Fruit fly (Drosophila melanogaster) whole organism, embryonic: ENCODE measurements around the gene CG46308.

ENCODE experiments used
- CG10431 ChIP-seq: fragments of 200-800 bp; sonication (Bioruptor generic); optimal IDR thresholded peaks from 3 replicates; lab custom pipeline; 2018; ENCODE audit warnings: missing biosample characterization, mild to moderate bottlenecking, missing genetic modification characterization
- CG10565 ChIP-seq: fragments of 200-800 bp; sonication (Bioruptor generic); optimal IDR thresholded peaks from 3 replicates; lab custom pipeline; 2016; ENCODE audit warnings: missing biosample characterization, mild to moderate bottlenecking, missing genetic modification characterization
- CG11398 ChIP-seq: fragments of 200-800 bp; sonication (Bioruptor generic); optimal IDR thresholded peaks from 2 replicates; lab custom pipeline; 2016; ENCODE audit warnings: missing biosample characterization, missing genetic modification characterization
- CG11560 ChIP-seq: fragments of 200-800 bp; sonication (Bioruptor generic); IDR thresholded peaks from 3 replicates; pipeline ENCODE4 v1.3.6; 2022; ENCODE audit warnings: missing biosample characterization, missing genetic modification characterization
- CG12236 ChIP-seq: fragments of 200-800 bp; sonication (Bioruptor generic); optimal IDR thresholded peaks from 2 replicates; lab custom pipeline; 2016; ENCODE audit warnings: missing biosample characterization, missing genetic modification characterization
- CG13296 ChIP-seq: fragments of 200-800 bp; sonication (Bioruptor generic); optimal IDR thresholded peaks from 3 replicates; lab custom pipeline; 2018; ENCODE audit warnings: missing biosample characterization, mild to moderate bottlenecking, missing genetic modification characterization
- CG16813 ChIP-seq: fragments of 200-800 bp; sonication (Bioruptor generic); IDR thresholded peaks from 3 replicates; pipeline ENCODE4 v1.3.6; 2022; ENCODE audit warnings: missing biosample characterization, missing genetic modification characterization; ENCODE audit not compliant: partially characterized antibody
- CG31224 ChIP-seq: fragments of 200-800 bp; sonication (Bioruptor generic); IDR thresholded peaks from 2 replicates; pipeline ENCODE4 v1.3.6; 2022; ENCODE audit warnings: missing biosample characterization, missing genetic modification characterization
- CG31388 ChIP-seq: fragments of 200-800 bp; sonication (Bioruptor generic); optimal IDR thresholded peaks from 2 replicates; lab custom pipeline; 2016; ENCODE audit warnings: missing biosample characterization, missing genetic modification characterization
- CG3847 ChIP-seq: fragments of 200-800 bp; sonication (Bioruptor generic); IDR thresholded peaks from 2 replicates; pipeline ENCODE4 v1.3.6; 2022; ENCODE audit warnings: missing biosample characterization, missing genetic modification characterization
- CG3995 ChIP-seq: fragments of 200-800 bp; sonication (Bioruptor generic); optimal IDR thresholded peaks from 3 replicates; lab custom pipeline; 2016; ENCODE audit warnings: missing biosample characterization, missing genetic modification characterization
- CG4707 ChIP-seq: fragments of 200-800 bp; sonication (Bioruptor generic); optimal IDR thresholded peaks from 2 replicates; lab custom pipeline; 2018; ENCODE audit warnings: missing biosample characterization, mild to moderate bottlenecking, missing genetic modification characterization, moderate library complexity
- CG6175 ChIP-seq: fragments of 200-800 bp; sonication (Bioruptor generic); IDR thresholded peaks from 3 replicates; pipeline ENCODE4 v1.3.6; 2022; ENCODE audit warnings: missing biosample characterization, missing genetic modification characterization
- CG8388 ChIP-seq: fragments of 200-800 bp; sonication (Bioruptor generic); optimal IDR thresholded peaks from 2 replicates; lab custom pipeline; 2019; ENCODE audit warnings: missing biosample characterization, mild to moderate bottlenecking, missing genetic modification characterization, moderate library complexity
- Dll ChIP-seq: fragments of 200-800 bp; sonication (Bioruptor generic); IDR thresholded peaks from 4 replicates; pipeline ENCODE4 v1.3.6; 2022; ENCODE audit warnings: missing biosample characterization, missing genetic modification characterization; ENCODE audit not compliant: partially characterized antibody
- Doc2 ChIP-seq: fragments of 200-800 bp; sonication (Bioruptor generic); IDR thresholded peaks from 2 replicates; pipeline ENCODE4 v1.3.6; 2022; ENCODE audit warnings: missing biosample characterization, missing genetic modification characterization
- Dp ChIP-seq: fragments of 200-800 bp; sonication (Bioruptor generic); optimal IDR thresholded peaks from 2 replicates; lab custom pipeline; 2018; ENCODE audit warnings: missing biosample characterization, mild to moderate bottlenecking, missing genetic modification characterization, moderate library complexity
- Lpt ChIP-seq: fragments of >200 bp; optimal IDR thresholded peaks from 2 replicates; lab custom pipeline; 2018; ENCODE audit warnings: missing biosample characterization, missing genetic modification characterization
- Med ChIP-seq: fragments of 200-800 bp; sonication (Bioruptor generic); peaks from one replicate; lab custom pipeline; 2016; ENCODE audit warnings: missing biosample characterization, missing genetic modification characterization, mild to moderate bottlenecking, inconsistent platforms, moderate library complexity
- Mrtf ChIP-seq: fragments of 200-800 bp; sonication (Bioruptor generic); IDR thresholded peaks from 3 replicates; pipeline ENCODE4 v1.3.6; 2022; ENCODE audit warnings: missing biosample characterization, missing genetic modification characterization
- Neu2 ChIP-seq: fragments of 200-800 bp; sonication (Bioruptor generic); optimal IDR thresholded peaks from 3 replicates; lab custom pipeline; 2016; ENCODE audit warnings: missing biosample characterization, missing genetic modification characterization, borderline replicate concordance
- Nf-YC ChIP-seq: fragments of 200-800 bp; optimal IDR thresholded peaks from 3 replicates; lab custom pipeline; 2019; ENCODE audit warnings: missing biosample characterization, mild to moderate bottlenecking, missing genetic modification characterization, moderate library complexity
- Poxn ChIP-seq: fragments of 200-800 bp; sonication (Bioruptor generic); IDR thresholded peaks from 2 replicates; pipeline ENCODE4 v1.3.6; 2022; ENCODE audit warnings: missing biosample characterization, missing genetic modification characterization
- Sin3A ChIP-seq: fragments of >200 bp; optimal IDR thresholded peaks from 2 replicates; lab custom pipeline; 2018
- Sox102F ChIP-seq: fragments of 200-800 bp; sonication (Bioruptor generic); optimal IDR thresholded peaks from 2 replicates; lab custom pipeline; 2018; ENCODE audit warnings: missing biosample characterization, mild to moderate bottlenecking, missing genetic modification characterization, moderate library complexity
- Stat92E ChIP-seq, 3 experiments: fragments of >200 bp in 2 of 3; fragments of 200-800 bp in 1 of 3; sonication (Bioruptor generic) in 1 of 3; optimal IDR thresholded peaks; 2 replicates each; lab custom pipeline; 2017 to 2019; ENCODE audit warnings: missing biosample characterization in 3 of 3, missing genetic modification characterization in 3 of 3, mild to moderate bottlenecking in 1 of 3, moderate library complexity in 1 of 3
- Trl ChIP-seq, 3 experiments: fragments of >200 bp in 2 of 3; fragments of 200-800 bp in 1 of 3; sonication (Bioruptor generic) in 1 of 3; optimal IDR thresholded peaks; 2 replicates in 1 of 3; 3 replicates in 2 of 3; lab custom pipeline; 2016 to 2017; ENCODE audit warnings: missing biosample characterization in 1 of 3, missing genetic modification characterization in 1 of 3
- Xbp1 ChIP-seq: fragments of 200-800 bp; sonication (Bioruptor generic); optimal IDR thresholded peaks from 3 replicates; lab custom pipeline; 2016; ENCODE audit warnings: missing biosample characterization, mild to moderate bottlenecking, missing genetic modification characterization
- br ChIP-seq: fragments of >200 bp; optimal IDR thresholded peaks from 2 replicates; lab custom pipeline; 2017
- chif ChIP-seq, 2 experiments: fragments of 200-800 bp; sonication (Bioruptor generic); optimal IDR thresholded peaks; 3 replicates each; lab custom pipeline; 2016; ENCODE audit warnings: missing biosample characterization in 2 of 2, missing genetic modification characterization in 2 of 2
- chinmo ChIP-seq: fragments of 200-800 bp; sonication (Bioruptor generic); IDR thresholded peaks from 4 replicates; pipeline ENCODE4 v1.3.6; 2022; ENCODE audit warnings: missing biosample characterization, missing genetic modification characterization; ENCODE audit not compliant: partially characterized antibody
- cwo ChIP-seq: fragments of 200-800 bp; sonication (Bioruptor generic); optimal IDR thresholded peaks from 3 replicates; lab custom pipeline; 2017; ENCODE audit warnings: missing biosample characterization, missing genetic modification characterization, mild to moderate bottlenecking, moderate library complexity, missing genetic modification reagents
- dati ChIP-seq: fragments of 200-800 bp; sonication (Bioruptor generic); IDR thresholded peaks from 2 replicates; pipeline ENCODE4 v1.3.6; 2022; ENCODE audit warnings: missing biosample characterization, missing genetic modification characterization
- dysf ChIP-seq: fragments of 200-800 bp; sonication (Bioruptor generic); IDR thresholded peaks from 3 replicates; pipeline ENCODE4 v1.3.6; 2022; ENCODE audit warnings: missing biosample characterization, missing genetic modification characterization
- exex ChIP-seq: fragments of 200-800 bp; sonication (Bioruptor generic); optimal IDR thresholded peaks from 4 replicates; lab custom pipeline; 2018; ENCODE audit warnings: missing biosample characterization, mild to moderate bottlenecking, missing genetic modification characterization, moderate library complexity
- fu2 ChIP-seq: fragments of 200-800 bp; sonication (Bioruptor generic); optimal IDR thresholded peaks from 2 replicates; lab custom pipeline; 2016; ENCODE audit warnings: missing biosample characterization, missing genetic modification characterization
- gfzf ChIP-seq: fragments of 200-800 bp; sonication (Bioruptor generic); optimal IDR thresholded peaks from 2 replicates; lab custom pipeline; 2016; ENCODE audit warnings: missing biosample characterization, mild to moderate bottlenecking, missing genetic modification characterization, moderate library complexity
- insv ChIP-seq, 2 experiments: fragments of 200-800 bp; sonication (Bioruptor generic); optimal IDR thresholded peaks; 3 replicates each; lab custom pipeline; 2016 to 2018; ENCODE audit warnings: missing biosample characterization in 2 of 2, missing genetic modification characterization in 2 of 2
- knrl ChIP-seq: fragments of 200-800 bp; sonication (Bioruptor generic); IDR thresholded peaks from 3 replicates; pipeline ENCODE4 v1.3.6; 2022; ENCODE audit warnings: missing biosample characterization, missing genetic modification characterization; ENCODE audit not compliant: partially characterized antibody
- lmd ChIP-seq: fragments of 200-800 bp; sonication (Bioruptor generic); IDR thresholded peaks from 2 replicates; pipeline ENCODE4 v1.3.6; 2022; ENCODE audit warnings: missing biosample characterization, missing genetic modification characterization
- mirr ChIP-seq: fragments of 200-800 bp; sonication (Bioruptor generic); optimal IDR thresholded peaks from 3 replicates; lab custom pipeline; 2018; ENCODE audit warnings: missing biosample characterization, mild to moderate bottlenecking, missing genetic modification characterization
- ro ChIP-seq: fragments of 200-800 bp; sonication (Bioruptor generic); IDR thresholded peaks from 2 replicates; pipeline ENCODE4 v1.3.6; 2022; ENCODE audit warnings: missing biosample characterization, missing genetic modification characterization
- run ChIP-seq: fragments of 200-800 bp; sonication (Bioruptor generic); optimal IDR thresholded peaks from 3 replicates; lab custom pipeline; 2018; ENCODE audit warnings: missing biosample characterization, mild to moderate bottlenecking, missing genetic modification characterization
- ssp ChIP-seq: fragments of 200-800 bp; sonication (Bioruptor generic); IDR thresholded peaks from 2 replicates; pipeline ENCODE4 v1.3.6; 2022; ENCODE audit warnings: missing biosample characterization, missing genetic modification characterization
- sug ChIP-seq: fragments of 200-800 bp; optimal IDR thresholded peaks from 2 replicates; lab custom pipeline; 2019; ENCODE audit warnings: missing biosample characterization, mild to moderate bottlenecking, missing genetic modification characterization, moderate library complexity
- vvl ChIP-seq: fragments of 200-800 bp; sonication (Bioruptor generic); IDR thresholded peaks from 2 replicates; pipeline ENCODE4 v1.3.6; 2022; ENCODE audit warnings: missing biosample characterization, missing genetic modification characterization

CG46308 gene

dm6 chr2L:13509533-13510240, 48.1 kb downstream of the CG46308 start (continued):
- TF ChIP-seq br (no peak), Med (GFP tag; lab: Kevin White, UChicago) (peak; percentile 60), dysf (GFP tag; lab: Robert Waterston, UW) (0 out of 3 replicates have a peak, but pooled peaks have one; percentile 15), Xbp1 (no peak), chinmo (GFP tag; lab: Robert Waterston, UW) (0 out of 4 replicates have a peak, but pooled peaks have one; percentile 13), gfzf (GFP tag; lab: Kevin White, UChicago) (no peak), knrl (GFP tag; lab: Robert Waterston, UW) (0 out of 3 replicates have a peak, but pooled peaks have one; percentile 18), CG6175 (GFP tag; lab: Robert Waterston, UW) (no peak)

DNA sequence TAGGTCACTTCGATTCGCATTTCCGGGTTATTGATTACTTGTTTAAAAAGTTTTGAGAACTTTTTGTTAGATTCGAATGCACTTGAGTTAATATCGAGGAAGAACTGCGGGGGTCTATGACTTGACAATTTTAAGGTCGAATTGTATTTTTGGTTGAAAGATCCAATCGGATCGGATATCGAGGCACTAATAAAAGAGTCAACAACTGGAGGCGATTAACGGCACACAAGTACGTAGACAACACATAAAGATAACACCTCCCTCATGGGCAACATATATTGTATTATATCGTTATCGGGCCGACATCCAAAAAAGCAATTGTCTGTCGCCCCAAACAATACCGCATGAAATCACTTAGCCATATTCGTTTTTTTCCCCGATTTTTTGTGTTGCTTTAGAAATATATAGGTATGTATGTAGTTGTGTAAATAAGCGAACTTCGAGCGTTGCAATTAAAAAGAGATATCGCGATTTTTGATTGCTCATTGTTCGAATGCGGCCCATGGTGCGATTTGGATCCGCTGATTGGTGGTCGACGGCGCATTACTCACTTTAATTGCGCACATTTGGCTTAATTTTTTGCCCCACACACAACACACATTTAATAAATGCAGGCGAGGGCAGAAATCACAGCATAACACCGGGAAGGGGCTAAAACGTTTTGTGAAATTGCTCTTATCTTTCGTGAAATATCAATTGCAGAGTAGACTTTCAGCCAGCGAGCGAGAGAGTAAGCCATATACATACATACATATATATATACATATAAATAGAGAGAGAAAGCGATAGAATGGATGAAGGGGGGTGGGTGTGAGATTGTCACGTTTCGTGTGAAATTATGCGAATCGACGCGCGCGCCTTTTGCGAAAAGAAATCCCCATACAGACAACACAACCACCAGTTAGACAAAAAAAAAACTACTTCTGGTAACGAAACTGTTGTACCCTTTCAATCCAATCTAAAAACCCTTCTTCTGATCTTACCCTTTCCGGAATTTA, 49.6 kb downstream of the CG46308 start:
- TF ChIP-seq Doc2 (GFP tag; lab: Robert Waterston, UW) (no peak), CG12236 (GFP tag; lab: Kevin White, UChicago) (no peak), CG16813 (GFP tag; lab: Robert Waterston, UW) (no peak), vvl (GFP tag; lab: Robert Waterston, UW) (no peak), CG4707 (GFP tag; lab: Kevin White, UChicago) (peak; percentile 64), CG3847 (GFP tag; lab: Robert Waterston, UW) (no peak), run (tag; lab: Kevin White, UChicago) (no peak), Stat92E (GFP tag; optimal IDR thresholded peaks at IDR 0.05; lab: Kevin White, UChicago) (no peak), insv (GFP tag; optimal IDR thresholded peaks at IDR 0.05; lab: Kevin White, UChicago) (no peak), Poxn (GFP tag; lab: Robert Waterston, UW) (no peak), CG31388 (no peak), Sox102F (GFP tag; lab: Kevin White, UChicago) (no peak), Dp (GFP tag; lab: Kevin White, UChicago) (no peak), Trl (optimal IDR thresholded peaks at IDR 0.05; lab: Kevin White, UChicago) (no peak), Trl (GFP tag; optimal IDR thresholded peaks at IDR 0.05; lab: Kevin White, UChicago) (no peak), sug (tag; lab: Kevin White, UChicago) (peak; percentile 20), Nf-YC (tag; lab: Kevin White, UChicago) (peak; percentile 41), lmd (GFP tag; lab: Robert Waterston, UW) (no peak), CG8388 (GFP tag; lab: Kevin White, UChicago) (no peak), Med (GFP tag; lab: Kevin White, UChicago) (peak; percentile 82), chif (GFP tag; optimal IDR thresholded peaks at IDR 0.05; lab: Kevin White, UChicago) (no peak), CG11560 (tag; lab: Robert Waterston, UW) (no peak), CG10565 (no peak), CG13296 (no peak), CG11398 (GFP tag; lab: Kevin White, UChicago) (no peak), fu2 (GFP tag; lab: Kevin White, UChicago) (no peak), mirr (GFP tag; lab: Kevin White, UChicago) (peak; percentile 87), ro (GFP tag; lab: Robert Waterston, UW) (no peak), Neu2 (GFP tag; lab: Kevin White, UChicago) (no peak), Lpt (GFP tag; lab: Kevin White, UChicago) (no peak), Sin3A (no peak), CG31224 (no peak), cwo (GFP tag; lab: Kevin White, UChicago) (peak; percentile 55), Mrtf (GFP tag; lab: Robert Waterston, UW) (no peak), Dll (GFP tag; lab: Robert Waterston, UW) (no peak), ssp (GFP tag; lab: Robert Waterston, UW) (no peak), exex (tag; lab: Kevin White, UChicago) (peak; percentile 74), CG10431 (GFP tag; lab: Kevin White, UChicago) (no peak), CG3995 (no peak), dati (GFP tag; lab: Robert Waterston, UW) (no peak)
